Worm (Caenorhabditis elegans) whole organism, dauer: ENCODE data around the gene Y43F8B.22.

Experiments
- unc-62 ChIP-seq: sonication (generic microtip); optimal IDR thresholded peaks from 2 replicates; lab custom pipeline; 2017; ENCODE audit warnings: missing biosample characterization, missing genetic modification reagents, missing genetic modification characterization

Y43F8B.22 gene

DNA sequence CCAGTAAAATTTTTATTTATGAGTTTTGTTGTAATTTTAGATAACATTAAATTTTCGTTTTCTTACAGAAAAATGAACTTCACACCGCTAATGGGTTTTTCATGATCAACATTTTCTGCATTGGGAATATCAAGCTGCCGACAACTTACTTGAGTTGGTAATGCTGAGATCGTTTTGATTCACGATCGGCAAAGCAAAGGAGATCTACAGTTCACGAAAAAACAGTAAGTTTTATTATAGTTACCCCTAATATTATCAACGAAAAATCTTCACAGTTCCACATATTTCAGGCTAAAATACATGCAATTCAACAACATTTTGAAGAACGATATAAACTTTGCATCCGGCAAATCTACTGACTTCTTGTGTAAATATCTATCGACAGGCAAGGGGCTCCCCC, at the start of gene Y43F8B.22:
Gene Y43F8B.22, plus strand, starts transcription at position 301 of the 400 bp plus-strand sequence.
- TF ChIP-seq unc-62: no peak

DNA sequence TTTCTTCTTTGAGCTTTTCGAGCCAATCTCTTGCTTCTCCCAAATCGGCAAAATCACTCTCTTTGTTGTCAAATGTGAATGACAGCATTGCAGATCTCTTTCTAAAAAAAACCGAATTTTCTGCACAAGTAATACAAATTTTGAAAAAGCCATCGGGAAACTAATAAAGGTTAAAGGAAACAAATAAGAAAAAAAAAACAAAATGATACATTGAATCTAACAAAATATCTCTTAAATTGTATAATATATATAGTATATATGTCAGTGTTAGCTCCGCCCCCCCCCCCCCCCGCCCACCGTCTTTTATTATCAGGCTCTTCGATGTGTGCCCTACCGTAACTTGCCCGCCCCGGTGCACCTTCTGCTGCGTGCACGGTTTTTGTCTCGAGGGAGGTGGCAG, 49.7 kb upstream of the Y43F8B.22 start, which contains the start of gene C25F9.11:
Gene C25F9.11, minus strand, starts transcription at position 101 of the 400 bp plus-strand sequence.
- TF ChIP-seq unc-62: no peak

DNA sequence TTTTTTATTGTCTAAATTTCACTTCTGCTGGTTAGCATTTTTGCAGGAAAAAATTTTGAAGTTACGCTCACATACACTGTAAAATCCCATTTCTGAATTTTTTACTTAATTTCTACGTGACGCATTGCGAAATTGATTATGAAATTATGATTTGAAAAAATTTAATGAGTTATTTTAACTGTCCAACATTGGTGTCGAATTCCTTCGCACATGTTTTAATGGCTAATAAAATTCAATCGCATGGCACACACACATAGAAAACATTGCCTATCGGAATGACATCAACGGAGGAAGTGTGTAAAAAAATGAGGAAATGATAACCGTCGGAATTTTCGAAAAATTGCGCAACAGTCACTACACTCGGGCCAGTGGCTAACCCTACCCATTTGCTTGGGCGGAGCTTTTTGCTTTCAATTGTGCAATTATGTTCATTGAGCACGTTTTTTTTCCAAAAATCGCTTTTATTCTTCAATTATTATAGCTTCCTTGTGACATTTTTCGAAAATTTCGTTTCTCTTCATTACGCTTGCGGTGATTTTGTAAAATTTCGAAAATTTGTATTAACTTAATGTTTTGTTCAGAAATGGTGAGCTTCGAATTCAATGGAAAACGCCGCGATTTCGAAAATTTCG, 48.7 kb upstream of the Y43F8B.22 start, which contains the start of gene C25F9.16:
Gene C25F9.16, plus strand, starts transcription at position 582 of the 632 bp plus-strand sequence.
- no peak for TF ChIP-seq unc-62

DNA sequence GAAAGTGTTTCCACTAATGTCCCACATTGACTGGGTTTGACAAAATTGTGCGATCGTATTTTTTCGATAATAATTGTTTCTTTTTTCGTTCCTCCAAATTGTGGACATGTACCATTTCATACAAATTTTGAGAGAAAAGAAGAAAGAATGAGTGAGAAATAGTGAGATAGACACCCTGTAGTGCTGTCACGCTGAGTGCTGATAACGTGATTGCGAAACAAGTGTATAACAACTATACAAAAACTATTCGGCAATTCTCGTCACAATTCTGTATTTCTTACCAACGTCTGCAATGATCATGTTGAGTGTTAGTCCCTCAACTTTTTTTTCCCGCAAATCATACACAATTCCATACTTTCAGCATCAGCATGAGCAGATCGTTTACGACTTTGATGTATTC, 46.3 kb upstream of the Y43F8B.22 start, which contains the start of gene C25F9.14:
Gene C25F9.14, plus strand, starts transcription at position 178 of the 400 bp plus-strand sequence.
- no peak for TF ChIP-seq unc-62

DNA sequence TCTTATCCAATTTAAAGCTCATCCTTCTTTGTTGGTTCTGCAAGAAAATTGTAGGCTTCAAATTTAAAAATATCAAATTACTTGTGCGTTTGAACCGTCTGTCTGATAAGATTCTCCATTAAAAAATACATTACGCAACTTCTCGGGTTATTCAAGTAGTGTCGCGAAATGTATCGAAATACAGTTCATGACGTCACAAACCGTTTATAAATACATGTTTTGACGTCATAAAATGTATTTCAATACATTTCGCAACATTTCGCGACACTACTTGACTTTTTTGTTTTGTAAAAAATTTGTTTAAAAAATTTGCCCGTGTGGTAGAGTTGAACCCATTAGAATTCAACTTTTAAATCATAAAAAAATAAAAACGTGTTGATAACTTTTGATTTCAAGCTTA, 39.0 kb upstream of the Y43F8B.22 start:
- no peak for TF ChIP-seq unc-62

DNA sequence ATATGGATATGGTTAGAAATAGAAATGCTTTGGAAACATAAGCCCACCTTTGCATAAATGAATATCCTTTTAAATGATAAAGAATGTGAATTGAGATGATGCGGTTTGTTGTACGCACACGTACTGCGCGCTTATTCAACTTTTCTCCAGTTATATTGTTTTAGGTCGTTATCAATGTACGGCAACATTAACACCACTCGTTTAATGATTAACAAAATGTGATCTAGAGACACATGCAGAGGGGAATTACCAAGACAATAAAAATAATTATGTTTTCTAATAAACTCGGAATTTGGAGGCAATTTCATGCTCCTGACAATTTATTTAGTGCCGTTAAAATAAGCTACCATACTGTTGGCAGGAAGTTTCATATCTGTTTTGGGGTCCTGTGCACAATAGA, 37.2 kb upstream of the Y43F8B.22 start, which contains the start of gene M04C3.1:
Gene M04C3.1, minus strand, starts transcription at position 164 of the 400 bp plus-strand sequence.
- TF ChIP-seq unc-62: no peak

DNA sequence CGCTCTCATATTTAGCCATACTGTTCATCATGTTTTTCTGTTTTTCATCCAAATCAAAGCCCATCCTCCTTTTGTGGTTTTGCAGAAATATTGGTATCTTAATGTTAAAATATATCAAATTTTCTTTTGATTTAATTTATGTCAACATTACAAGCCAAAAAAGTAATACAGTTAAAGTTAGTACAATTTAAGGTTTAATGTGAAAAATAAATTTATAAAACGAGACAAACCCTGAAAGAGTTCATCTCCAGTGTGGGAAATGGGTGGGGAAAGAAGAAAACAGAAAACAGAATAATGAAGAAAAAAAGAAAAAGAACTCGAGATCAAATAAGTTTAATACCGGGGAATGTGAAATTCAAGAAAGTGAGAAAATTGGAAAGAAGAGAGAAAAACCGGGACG, 33.8 kb upstream of the Y43F8B.22 start, which contains the start of gene M04C3.2:
Gene M04C3.2, minus strand, starts transcription at position 101 of the 400 bp plus-strand sequence.
- TF ChIP-seq unc-62: no peak

DNA sequence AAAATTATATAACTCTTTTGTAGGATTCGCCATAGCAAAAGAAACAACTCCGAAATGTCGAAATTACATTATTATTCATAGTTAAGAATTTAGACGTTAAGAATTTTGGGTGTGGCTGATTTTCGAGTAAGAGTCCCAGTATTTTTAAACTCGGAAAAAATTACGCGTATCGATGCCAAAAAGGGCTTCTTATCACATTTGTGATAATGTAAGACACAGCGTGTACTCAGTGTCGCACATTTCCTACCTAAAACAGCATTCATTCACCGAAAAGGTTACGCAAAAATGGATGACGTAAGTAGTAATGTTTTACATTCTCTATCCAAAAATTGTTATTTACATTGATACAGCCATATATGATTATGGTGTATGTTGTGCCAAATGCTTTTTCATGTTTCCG, 33.1 kb upstream of the Y43F8B.22 start, which contains the start of gene M04C3.5:
Gene M04C3.5, plus strand, starts transcription at position 190 of the 400 bp plus-strand sequence.
- no peak for TF ChIP-seq unc-62

DNA sequence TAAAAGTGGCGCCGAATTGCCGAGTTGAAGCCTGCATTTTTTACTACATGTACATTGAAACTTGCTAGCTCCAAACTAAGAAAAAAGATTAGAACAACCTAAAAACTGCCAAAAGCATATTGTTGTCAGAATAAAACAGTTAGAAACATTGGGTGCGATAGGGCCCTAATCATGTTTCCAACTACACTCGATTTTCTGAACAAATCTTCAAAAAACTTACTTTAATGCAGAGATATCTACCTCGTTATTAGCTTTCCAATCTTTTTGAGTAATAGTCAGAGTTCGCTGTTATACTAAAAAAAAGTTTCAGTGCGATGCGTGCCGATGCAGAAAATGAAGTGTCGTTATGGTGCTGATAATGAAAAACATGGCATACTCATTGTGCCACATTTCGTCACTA, 27.0 kb upstream of the Y43F8B.22 start, which contains the start of the genes Y43F8B.13 and Y43F8B.14:
Gene Y43F8B.13, plus strand, starts transcription at position 301 of the 400 bp plus-strand sequence.
Gene Y43F8B.14, minus strand, starts transcription at position 322 of the 400 bp plus-strand sequence.
- TF ChIP-seq unc-62: no peak

DNA sequence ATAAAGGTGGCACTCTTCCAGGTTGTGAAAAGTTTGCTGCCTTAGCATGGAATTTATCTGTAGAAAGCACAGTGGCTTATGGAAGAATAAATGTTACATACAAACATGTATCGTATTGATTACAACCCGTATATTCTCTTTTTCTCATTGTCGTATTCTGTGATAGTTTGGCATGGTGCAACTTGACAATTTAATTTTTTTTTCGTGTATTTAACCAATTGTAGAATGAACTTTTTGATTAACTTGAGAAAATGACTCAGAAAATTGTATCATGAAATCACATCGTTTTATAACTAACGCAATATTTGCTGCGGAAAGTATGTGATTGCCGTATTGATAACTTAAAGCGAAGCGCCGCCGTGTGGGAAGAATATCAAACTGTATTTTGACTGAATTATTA, 25.5 kb upstream of the Y43F8B.22 start, which contains the start of gene Y43F8B.24:
Gene Y43F8B.24, plus strand, starts transcription at position 301 of the 400 bp plus-strand sequence.
- TF ChIP-seq unc-62: no peak

DNA sequence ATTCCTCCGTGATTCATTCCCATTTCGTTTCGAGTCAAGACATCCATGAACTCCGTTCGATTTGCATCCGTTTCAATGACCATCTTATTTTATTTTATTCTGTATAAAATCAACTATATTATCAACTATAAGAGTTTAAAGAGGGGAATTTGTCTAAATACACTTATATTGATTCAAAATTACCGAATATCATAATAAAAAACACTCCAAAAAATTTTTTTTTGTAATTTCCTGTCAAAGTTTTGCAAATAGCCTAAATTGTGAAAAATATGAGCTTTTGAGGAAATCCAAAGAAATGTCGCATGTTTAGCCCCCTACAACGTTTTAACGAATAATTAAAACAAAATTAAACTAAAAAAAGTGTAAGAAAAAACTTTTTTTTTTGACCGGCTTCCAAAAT, 20.6 kb upstream of the Y43F8B.22 start, which contains the start of gene Y43F8B.15:
Gene Y43F8B.15, minus strand, starts transcription at position 101 of the 400 bp plus-strand sequence.
- TF ChIP-seq unc-62: no peak

DNA sequence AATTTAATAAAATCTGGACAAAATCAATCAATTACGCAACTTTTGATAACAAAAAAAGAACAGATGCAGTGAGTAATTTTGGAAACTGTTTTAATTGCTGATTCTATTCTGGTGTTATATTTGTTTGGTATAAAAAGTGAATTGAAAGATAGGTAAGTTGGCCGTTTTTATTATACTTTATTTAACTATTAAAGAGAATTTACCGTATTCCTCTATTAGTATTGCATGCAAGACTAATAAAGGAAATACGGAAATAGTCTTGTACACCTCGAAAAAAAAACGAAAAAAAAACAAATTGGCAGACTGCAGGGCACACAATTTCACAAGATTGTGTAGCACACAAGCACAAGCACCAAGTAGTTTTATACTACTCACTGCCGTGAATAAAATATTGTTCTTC, 20.0 kb upstream of the Y43F8B.22 start, which contains the start of gene Y43F8B.25:
Gene Y43F8B.25, plus strand, starts transcription at position 301 of the 400 bp plus-strand sequence.
- TF ChIP-seq unc-62: no peak

DNA sequence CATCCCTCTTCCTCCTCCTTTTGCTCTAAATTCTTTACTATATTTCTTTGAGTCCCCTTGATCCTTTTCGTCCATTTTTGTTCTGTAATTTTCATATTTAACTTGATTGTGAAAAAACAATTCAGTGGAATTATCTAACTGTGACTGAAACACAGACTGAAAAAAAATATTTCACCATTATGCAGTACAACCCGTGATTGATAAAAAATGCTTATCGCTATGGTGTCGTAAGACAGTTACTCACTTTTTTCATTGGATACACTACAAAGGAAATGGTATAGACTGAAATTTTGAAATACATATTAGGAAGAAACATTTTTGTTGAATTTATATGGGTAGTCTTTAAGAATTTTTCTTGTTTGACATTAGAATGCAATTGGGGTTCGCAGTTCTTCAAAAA, 15.1 kb upstream of the Y43F8B.22 start, which contains the start of gene Y43F8B.23:
Gene Y43F8B.23, minus strand, starts transcription at position 75 of the 400 bp plus-strand sequence.
- no peak for TF ChIP-seq unc-62

DNA sequence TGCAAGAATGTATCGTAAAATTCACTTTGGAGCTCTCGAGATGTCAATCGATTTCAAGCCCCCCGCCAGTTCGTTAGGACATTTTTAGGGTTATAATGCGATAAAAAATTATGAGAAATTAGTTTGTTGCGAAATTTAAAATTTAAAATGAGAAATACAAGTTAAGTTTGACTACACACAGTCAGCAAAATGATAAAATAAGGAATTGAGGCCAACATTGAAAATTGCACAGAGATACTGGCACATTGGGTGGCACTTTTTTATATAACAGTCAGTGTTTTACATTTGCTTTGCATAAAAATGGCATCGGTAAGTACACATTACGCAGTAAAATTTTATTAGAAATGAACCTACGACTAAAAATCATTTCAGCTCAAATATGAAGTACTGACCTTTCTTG, 14.6 kb upstream of the Y43F8B.22 start, which contains the start of gene Y43F8B.12:
Gene Y43F8B.12, plus strand, starts transcription at position 301 of the 400 bp plus-strand sequence.
- no peak for TF ChIP-seq unc-62

DNA sequence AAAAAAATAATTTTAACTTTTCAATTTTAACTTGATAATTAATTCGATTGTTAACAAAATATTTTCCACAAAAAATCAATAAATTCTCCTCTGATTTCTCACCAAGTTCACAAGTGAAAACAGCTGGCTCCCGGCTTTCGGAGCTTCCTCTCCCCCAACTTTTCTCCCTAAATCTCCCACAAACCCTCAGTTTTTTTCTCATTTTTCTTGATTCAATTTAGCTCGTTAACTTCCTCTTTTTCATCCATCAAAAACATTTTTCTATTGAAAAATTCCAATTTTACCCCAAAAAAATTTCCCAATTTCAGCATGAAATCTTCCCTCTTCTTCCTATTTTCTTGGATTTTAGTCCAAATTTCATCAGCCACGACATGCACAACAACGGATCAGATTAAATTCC, 12.2 kb upstream of the Y43F8B.22 start, which contains the start of gene Y43F8B.11:
Gene Y43F8B.11, plus strand, starts transcription at position 301 of the 400 bp plus-strand sequence.
- no peak for TF ChIP-seq unc-62

DNA sequence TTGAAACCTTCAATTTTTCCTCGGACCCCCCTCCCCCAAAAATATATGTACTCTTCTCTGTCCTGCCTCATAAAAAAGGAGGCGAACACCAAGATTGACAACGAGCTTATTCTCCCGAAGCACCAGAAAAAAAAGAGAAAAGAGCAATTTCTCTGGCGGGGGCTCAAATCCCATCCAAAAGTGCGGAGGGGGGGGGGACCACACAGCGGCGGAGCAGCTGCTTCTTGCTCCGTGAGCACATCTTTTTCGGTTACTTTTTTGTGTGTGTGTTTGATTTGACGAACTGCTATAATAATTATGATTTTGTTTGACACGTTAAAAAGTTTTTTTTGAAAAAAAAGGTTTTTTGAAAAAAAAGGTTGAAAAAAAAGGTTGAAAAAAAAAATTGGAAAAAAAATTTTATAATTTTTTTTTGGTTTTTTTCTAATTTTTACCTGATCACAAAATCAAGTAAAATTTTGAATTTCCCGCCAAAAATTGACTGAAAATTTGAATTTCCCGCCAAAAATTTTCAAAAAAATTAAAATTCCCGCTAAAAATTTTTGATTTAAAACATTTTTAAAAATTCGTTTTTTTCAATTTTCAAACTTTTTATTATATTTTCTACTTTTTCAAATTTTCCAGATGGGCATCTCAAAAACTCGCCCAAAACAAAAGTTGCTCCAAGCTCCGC, 8.7 kb upstream of the Y43F8B.22 start, which contains the start of gene Y43F8B.10:
Gene Y43F8B.10, plus strand, starts transcription at position 623 of the 673 bp plus-strand sequence.
- no peak for TF ChIP-seq unc-62

DNA sequence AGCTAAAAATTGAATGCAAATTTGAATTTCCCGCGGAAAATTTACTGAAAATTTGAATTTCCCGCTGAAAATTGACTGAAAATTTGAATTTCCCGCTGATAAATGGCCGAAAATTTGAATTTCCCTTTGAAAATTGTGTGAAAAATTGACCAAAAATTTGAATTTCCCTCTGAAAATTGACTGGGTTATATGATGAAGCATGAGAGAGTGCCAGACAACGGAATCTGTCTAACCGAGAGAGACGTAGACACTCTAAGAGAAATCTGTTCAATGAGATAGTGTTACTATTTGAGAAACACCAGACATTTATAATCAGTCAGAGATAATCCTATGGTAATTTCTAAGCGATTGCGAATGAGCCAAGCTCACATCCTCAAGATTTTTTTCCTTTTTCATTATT, 5.3 kb upstream of the Y43F8B.22 start:
- TF ChIP-seq unc-62: no peak
